Worm (Caenorhabditis elegans): Measurements from ENCODE around the gene M01H9.5.
A peak's percentile ranks its signal among the peaks of the same experiment; 100 is the strongest.

Gene M01H9.5

ce11 chrIV:4459342-4459741 is 5.9 kb upstream of the M01H9.5 start:
- TF ChIP-seq nfya-2 (GFP tag; IDR thresholded peaks at IDR 0.05) (no peak), athp-1 (tag; optimal IDR thresholded peaks at IDR 0.05) (no peak), rec-8 (tag; optimal IDR thresholded peaks at IDR 0.05) (no peak), Y67H2A.10 (GFP tag; conservative IDR thresholded peaks at IDR 0.05) (no peak), gei-17 (GFP tag; optimal IDR thresholded peaks at IDR 0.05) (no peak), lag-1 (GFP tag; IDR thresholded peaks at IDR 0.05) (no peak), lin-26 (GFP tag; IDR thresholded peaks at IDR 0.05) (no peak), lir-1 (GFP tag; conservative IDR thresholded peaks at IDR 0.05) (no peak), nfyb-1 (GFP tag; IDR thresholded peaks at IDR 0.05) (0 out of 2 replicates have a peak, but pooled peaks have one; percentile 41), egl-18 (GFP tag; IDR thresholded peaks at IDR 0.05) (0 out of 2 replicates have a peak, but pooled peaks have one; percentile 60), cebp-1 (GFP tag; IDR thresholded peaks at IDR 0.05) (no peak), cebp-1 (tag; optimal IDR thresholded peaks at IDR 0.05) (no peak), unc-130 (GFP tag; optimal IDR thresholded peaks at IDR 0.05) (no peak), F49E8.2 (tag; optimal IDR thresholded peaks at IDR 0.05; ENCODE audit: insufficient read depth) (no peak), xnd-1 (tag; optimal IDR thresholded peaks at IDR 0.05) (no peak), let-607 (tag; optimal IDR thresholded peaks at IDR 0.05) (no peak)

- TF ChIP-seq hmg-1.2 (GFP tag; IDR thresholded peaks at IDR 0.05) (peak; percentile 39; the same call in 1 of the 2 replicates), him-1 (tag; optimal IDR thresholded peaks at IDR 0.05) (no peak)
Observed at ce11 chrIV:4463132-4463531, 2.2 kb upstream of the M01H9.5 start, which contains the start of gene M01H9.2. Gene M01H9.2 (minus strand): TSS chrIV:4463232.

DNA sequence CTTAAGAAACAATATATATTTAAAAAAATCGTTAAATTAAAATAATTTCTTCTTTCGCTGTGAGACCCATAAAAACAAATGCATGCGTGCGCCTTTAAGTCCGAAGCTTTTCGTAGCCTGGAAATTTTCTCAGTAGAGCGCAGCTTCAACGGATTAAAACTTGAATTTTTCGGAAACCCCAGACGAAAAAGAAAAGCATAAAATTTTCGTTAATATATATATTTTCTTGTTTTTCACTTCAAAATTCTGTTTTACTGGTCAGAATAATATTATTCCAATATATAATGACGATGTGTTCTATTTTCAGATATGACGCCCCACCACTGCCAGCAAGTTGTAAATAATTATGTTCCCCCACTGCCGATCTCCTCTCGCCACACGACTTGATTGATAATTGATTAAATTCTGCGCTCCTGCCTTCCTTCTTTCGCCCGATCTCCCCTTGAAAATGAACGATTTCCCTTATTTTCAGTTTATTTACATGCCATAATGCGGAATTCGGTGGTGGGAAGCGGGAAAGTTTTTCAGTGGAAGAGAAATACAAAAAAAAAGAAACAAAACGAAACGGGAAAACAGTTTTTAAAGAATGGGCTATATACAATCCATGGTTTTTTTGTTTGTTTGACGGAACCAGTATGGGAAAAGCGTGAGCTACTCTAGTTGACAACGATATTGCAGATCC is 2.9 kb downstream of the M01H9.5 start:
- TF ChIP-seq xnd-1 (tag; optimal IDR thresholded peaks at IDR 0.05) = peak; percentile 67
- no peak for TF ChIP-seq fkh-3 (tag; optimal IDR thresholded peaks at IDR 0.05)
- TF ChIP-seq let-607 (tag; optimal IDR thresholded peaks at IDR 0.05) = peak; percentile 7 to 43
- TF ChIP-seq Y53G8AR.9 (GFP tag; conservative IDR thresholded peaks at IDR 0.05) = peak; percentile 75
- TF ChIP-seq B0261.1 (tag; optimal IDR thresholded peaks at IDR 0.05) = no peak
- peak; percentile 30 for TF ChIP-seq snpc-4 (GFP tag; optimal IDR thresholded peaks at IDR 0.05)
- peak in 3 of 4 experiments; percentile 12 to 64 (median 18) for TF ChIP-seq snpc-4 (tag; optimal IDR thresholded peaks at IDR 0.05)
- no peak for TF ChIP-seq snpc-1.3 (tag; optimal IDR thresholded peaks at IDR 0.05; ENCODE audit: insufficient read depth)
- TF ChIP-seq madf-6 (GFP tag; IDR thresholded peaks at IDR 0.05) = peak; percentile 76
- TF ChIP-seq madf-8 (GFP tag; conservative IDR thresholded peaks at IDR 0.05) = peak; percentile 59
- peak; percentile 41; the same call in 1 of the 2 replicates for TF ChIP-seq K11D2.4 (GFP tag; IDR thresholded peaks at IDR 0.05)
- peak; percentile 85 for TF ChIP-seq F33H1.4 (GFP tag; IDR thresholded peaks at IDR 0.05)
- peak; percentile 65 for TF ChIP-seq lin-40 (tag; optimal IDR thresholded peaks at IDR 0.05)
- TF ChIP-seq madf-10 (tag; optimal IDR thresholded peaks at IDR 0.05) = peak; percentile 34
- no peak for TF ChIP-seq ceh-40 (GFP tag; IDR thresholded peaks at IDR 0.05)
- peak; percentile 62 for TF ChIP-seq dpff-1 (tag; optimal IDR thresholded peaks at IDR 0.05)
- peak; percentile 31 for TF ChIP-seq atf-7 (tag; optimal IDR thresholded peaks at IDR 0.05)
- no peak for TF ChIP-seq unc-130 (GFP tag; optimal IDR thresholded peaks at IDR 0.05)
- peak; percentile 34 for TF ChIP-seq efl-1 (GFP tag; optimal IDR thresholded peaks at IDR 0.05)
- no peak for TF ChIP-seq lir-1 (GFP tag; conservative IDR thresholded peaks at IDR 0.05)
- TF ChIP-seq lin-26 (GFP tag; IDR thresholded peaks at IDR 0.05) = no peak; the same call in 1 of the 2 replicates
- TF ChIP-seq repo-1 (tag; optimal IDR thresholded peaks at IDR 0.05) = peak; percentile 95
- no peak for TF ChIP-seq ekl-4 (GFP tag; IDR thresholded peaks at IDR 0.05)
- peak; percentile 67 for TF ChIP-seq attf-5 (GFP tag; optimal IDR thresholded peaks at IDR 0.05)
- no peak for TF ChIP-seq aptf-2 (GFP tag; conservative IDR thresholded peaks at IDR 0.05)
- peak; percentile 57 for TF ChIP-seq ceh-91 (GFP tag; IDR thresholded peaks at IDR 0.05)
- TF ChIP-seq rpc-1 (optimal IDR thresholded peaks at IDR 0.05) = no peak
- TF ChIP-seq rpc-1 (tag; optimal IDR thresholded peaks at IDR 0.05) = no peak
- TF ChIP-seq him-1 (tag; optimal IDR thresholded peaks at IDR 0.05) = peak; percentile 48
- TF ChIP-seq mcd-1 (GFP tag; IDR thresholded peaks at IDR 0.05) = peak; percentile 56
- TF ChIP-seq ztf-26 (tag; optimal IDR thresholded peaks at IDR 0.05) = peak; percentile 82
- TF ChIP-seq F52B5.7 (tag; optimal IDR thresholded peaks at IDR 0.05) = peak; percentile 50
